Fruit fly (Drosophila melanogaster) S2 (cell line): ENCODE results near the gene Ocho.

ENCODE experiments used
- CG8478 ChIP-seq: fragments of >200 bp; optimal IDR thresholded peaks from 2 replicates; lab custom pipeline; 2018
- CTCF ChIP-seq, 2 experiments: fragments of >200 bp; optimal IDR thresholded peaks; 2 replicates each; lab custom pipeline; 2018

dm6 chr3L:15021008-15021407 lies 46.4 kb downstream of the Ocho start:
- no peak for TF ChIP-seq CG8478 (lab: Kevin White, UChicago)
- no peak for TF ChIP-seq CTCF (optimal IDR thresholded peaks at IDR 0.05; lab: Kevin White, UChicago)
